Worm (Caenorhabditis elegans) whole organism, midembryonic: ENCODE measurements around the gene ets-7.

Experiments
- T22C8.4 ChIP-seq: fragments of 200-800 bp; sonication (Bioruptor generic); IDR thresholded peaks from 2 replicates; pipeline ENCODE4 v1.3.6; 2022; ENCODE audit warnings: missing genetic modification characterization, missing compliant biosample characterization
- cog-1 ChIP-seq: sonication (generic microtip); optimal IDR thresholded peaks from 2 replicates; lab custom pipeline; 2016; ENCODE audit warnings: missing genetic modification characterization, missing compliant biosample characterization
- flt-1 ChIP-seq: fragments of 200-800 bp; sonication (Bioruptor generic); IDR thresholded peaks from 2 replicates; pipeline ENCODE4 v1.3.6; 2022; ENCODE audit warnings: missing genetic modification characterization, missing compliant biosample characterization
- klf-2 ChIP-seq: fragments of 200-800 bp; sonication (Bioruptor generic); conservative IDR thresholded peaks from 2 replicates; pipeline ENCODE4 v1.3.6; 2022; ENCODE audit warnings: missing genetic modification reagents, missing genetic modification characterization, missing compliant biosample characterization
- med-1 ChIP-seq: sonication (generic microtip); optimal IDR thresholded peaks from 2 replicates; lab custom pipeline; 2017; ENCODE audit warnings: missing genetic modification characterization, mild to moderate bottlenecking, missing compliant biosample characterization, antibody characterized with exemption, missing genetic modification reagents; ENCODE audit not compliant: insufficient read depth
- ztf-23 ChIP-seq: fragments of 200-800 bp; sonication (Bioruptor generic); IDR thresholded peaks from 2 replicates; pipeline ENCODE4 v1.3.6; 2022; ENCODE audit warnings: missing genetic modification reagents, missing genetic modification characterization, missing compliant biosample characterization

DNA sequence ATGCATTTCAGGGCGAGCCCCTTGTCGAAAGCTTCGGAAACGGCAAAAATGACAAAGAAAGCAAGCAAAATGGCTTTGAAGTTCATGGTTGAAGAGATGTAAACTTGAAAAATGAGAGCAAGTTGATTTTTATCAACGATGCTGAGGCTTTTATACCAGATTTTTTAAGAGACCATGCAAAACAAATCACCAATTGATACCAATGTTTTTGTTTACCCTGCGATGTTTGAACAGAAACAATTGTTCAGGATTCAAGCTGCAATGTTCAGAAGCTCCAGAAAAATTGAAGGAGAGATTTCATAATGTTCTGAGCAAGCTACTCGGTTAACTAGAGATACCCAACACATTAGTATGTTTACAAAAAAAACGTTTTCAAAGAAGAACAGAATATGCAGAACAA, 36.3 kb downstream of the ets-7 start, which contains the start of gene C54F6.15:
- TF ChIP-seq T22C8.4 (GFP tag; lab: Robert Waterston, UW) (no peak), med-1 (no peak), flt-1 (GFP tag; lab: Robert Waterston, UW) (no peak), ztf-23 (GFP tag; lab: Robert Waterston, UW) (no peak), cog-1 (tag; lab: Kevin White, UChicago) (no peak), klf-2 (GFP tag; lab: Robert Waterston, UW) (no peak)
